Worm (Caenorhabditis elegans): Measurements from ENCODE around the gene C29E4.14.

Gene C29E4.14

ce11 chrIII:7900733-7901132, 19.2 kb upstream of the C29E4.14 start, which contains the start of gene best-24:
Gene best-24 (plus strand): TSS chrIII:7901033.
- TF ChIP-seq elt-1 (tag; optimal IDR thresholded peaks at IDR 0.05): no peak
- no peak for TF ChIP-seq zag-1 (tag; optimal IDR thresholded peaks at IDR 0.05)
- no peak for TF ChIP-seq alr-1 (tag; optimal IDR thresholded peaks at IDR 0.05)
- TF ChIP-seq nhr-25 (tag; optimal IDR thresholded peaks at IDR 0.05): no peak
- TF ChIP-seq nhr-23 (tag; optimal IDR thresholded peaks at IDR 0.05): no peak
- no peak for TF ChIP-seq nhr-12 (tag; optimal IDR thresholded peaks at IDR 0.05)
- TF ChIP-seq nhr-129 (tag; optimal IDR thresholded peaks at IDR 0.05): no peak
- TF ChIP-seq sma-3 (GFP tag; optimal IDR thresholded peaks at IDR 0.05): no peak
- no peak for TF ChIP-seq nhr-11 (tag; optimal IDR thresholded peaks at IDR 0.05)
- no peak for TF ChIP-seq nhr-21 (tag; optimal IDR thresholded peaks at IDR 0.05)
- no peak for TF ChIP-seq nhr-237 (tag; optimal IDR thresholded peaks at IDR 0.05)
- no peak for TF ChIP-seq mab-5 (tag; optimal IDR thresholded peaks at IDR 0.05)
- TF ChIP-seq egl-27 (tag; optimal IDR thresholded peaks at IDR 0.05): no peak
- TF ChIP-seq unc-39 (tag; optimal IDR thresholded peaks at IDR 0.05): no peak
- TF ChIP-seq nhr-77 (tag; optimal IDR thresholded peaks at IDR 0.05): no peak
- TF ChIP-seq ama-1 (optimal IDR thresholded peaks at IDR 0.05): no peak
- TF ChIP-seq ztf-4 (tag; optimal IDR thresholded peaks at IDR 0.05): no peak

DNA sequence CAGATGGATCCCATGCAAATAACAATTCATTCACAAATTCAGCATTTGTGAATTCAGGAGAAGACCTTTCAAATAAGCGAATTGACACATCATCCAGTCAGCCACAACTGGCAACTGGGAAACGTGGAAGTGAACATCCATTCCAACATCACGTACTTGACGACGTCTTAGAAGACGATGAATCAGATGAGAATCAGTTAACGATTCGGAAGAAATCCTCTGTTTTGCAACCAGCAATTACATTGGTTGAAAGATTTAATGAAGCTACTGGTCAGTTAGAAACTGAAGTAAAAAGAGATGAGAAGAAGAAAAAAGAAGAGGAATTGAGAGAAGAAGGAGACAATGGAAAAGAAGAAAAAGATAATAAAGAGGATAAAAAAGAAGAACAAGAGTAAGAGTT, 16.5 kb upstream of the C29E4.14 start:
- TF ChIP-seq elt-3 (tag; optimal IDR thresholded peaks at IDR 0.05) (no peak), ztf-11 (tag; optimal IDR thresholded peaks at IDR 0.05) (no peak), ZK546.5 (tag; optimal IDR thresholded peaks at IDR 0.05) (no peak), ztf-1 (GFP tag; conservative IDR thresholded peaks at IDR 0.05) (no peak), unc-62 (GFP tag; optimal IDR thresholded peaks at IDR 0.05) (no peak), nhr-10 (tag; optimal IDR thresholded peaks at IDR 0.05) (no peak), mbf-1 (tag; optimal IDR thresholded peaks at IDR 0.05) (no peak), ama-1 (optimal IDR thresholded peaks at IDR 0.05) (no peak), nhr-23 (tag; optimal IDR thresholded peaks at IDR 0.05) (no peak), nhr-237 (tag; optimal IDR thresholded peaks at IDR 0.05) (no peak)

- no peak for TF ChIP-seq nhr-11 (tag; optimal IDR thresholded peaks at IDR 0.05)
- TF ChIP-seq lsy-2 (tag; optimal IDR thresholded peaks at IDR 0.05): peak in 1 of 2 experiments; percentile 6
Measured at ce11 chrIII:7907515-7907914, 12.4 kb upstream of the C29E4.14 start, which contains the start of gene pcp-5. Gene pcp-5 (minus strand): TSS chrIII:7907615.

ce11 chrIII:7909263-7909662, 10.7 kb upstream of the C29E4.14 start, which contains the start of gene ZK688.1:
Gene ZK688.1 (plus strand): TSS chrIII:7909563.
- TF ChIP-seq alr-1 (tag; optimal IDR thresholded peaks at IDR 0.05): no peak
- no peak for TF ChIP-seq ceh-16 (tag; optimal IDR thresholded peaks at IDR 0.05)
- TF ChIP-seq skn-1 (tag; optimal IDR thresholded peaks at IDR 0.05): no peak
- TF ChIP-seq Y55F3AM.14 (GFP tag; optimal IDR thresholded peaks at IDR 0.05): no peak
- no peak for TF ChIP-seq nhr-10 (tag; optimal IDR thresholded peaks at IDR 0.05)
- TF ChIP-seq sem-4 (tag; optimal IDR thresholded peaks at IDR 0.05): no peak
- TF ChIP-seq aly-2 (tag; optimal IDR thresholded peaks at IDR 0.05): no peak
- no peak for TF ChIP-seq unc-62 (GFP tag; optimal IDR thresholded peaks at IDR 0.05)
- no peak for TF ChIP-seq ztf-4 (tag; optimal IDR thresholded peaks at IDR 0.05)
- TF ChIP-seq mbf-1 (tag; optimal IDR thresholded peaks at IDR 0.05): no peak
- no peak for TF ChIP-seq ZK546.5 (tag; optimal IDR thresholded peaks at IDR 0.05)
- TF ChIP-seq nhr-21 (tag; optimal IDR thresholded peaks at IDR 0.05): no peak
- TF ChIP-seq nhr-237 (tag; optimal IDR thresholded peaks at IDR 0.05): no peak
- no peak for TF ChIP-seq nhr-129 (tag; optimal IDR thresholded peaks at IDR 0.05)
- no peak for TF ChIP-seq unc-39 (tag; optimal IDR thresholded peaks at IDR 0.05)
- TF ChIP-seq lin-11 (tag; optimal IDR thresholded peaks at IDR 0.05): no peak
- TF ChIP-seq nhr-12 (tag; optimal IDR thresholded peaks at IDR 0.05): no peak
- TF ChIP-seq nhr-23 (tag; optimal IDR thresholded peaks at IDR 0.05): no peak
- no peak for TF ChIP-seq sma-9 (GFP tag; optimal IDR thresholded peaks at IDR 0.05)
- TF ChIP-seq sma-9 (tag; optimal IDR thresholded peaks at IDR 0.05): no peak
- TF ChIP-seq mdl-1 (tag; optimal IDR thresholded peaks at IDR 0.05): no peak

- TF ChIP-seq ceh-82 (tag; optimal IDR thresholded peaks at IDR 0.05) (no peak), R02D3.7 (tag; optimal IDR thresholded peaks at IDR 0.05) (no peak), nhr-25 (tag; optimal IDR thresholded peaks at IDR 0.05) (peak; percentile 56), nhr-77 (tag; optimal IDR thresholded peaks at IDR 0.05) (no peak), mdl-1 (tag; optimal IDR thresholded peaks at IDR 0.05) (no peak), ceh-16 (tag; optimal IDR thresholded peaks at IDR 0.05) (no peak), sma-3 (GFP tag; optimal IDR thresholded peaks at IDR 0.05) (no peak), sem-4 (tag; optimal IDR thresholded peaks at IDR 0.05) (no peak), C34F6.9 (tag; optimal IDR thresholded peaks at IDR 0.05) (peak; percentile 51), nhr-237 (tag; optimal IDR thresholded peaks at IDR 0.05) (no peak), crh-2 (tag; optimal IDR thresholded peaks at IDR 0.05) (peak; percentile 13), fos-1 (tag; optimal IDR thresholded peaks at IDR 0.05) (peak; percentile 4), lsy-2 (tag; optimal IDR thresholded peaks at IDR 0.05) (peak in 1 of 2 experiments; percentile 38), elt-1 (tag; optimal IDR thresholded peaks at IDR 0.05) (no peak), nhr-129 (tag; optimal IDR thresholded peaks at IDR 0.05) (peak; percentile 57)
Measured at ce11 chrIII:7911621-7912020, 8.3 kb upstream of the C29E4.14 start, which contains the start of gene ZK688.7. Gene ZK688.7 (minus strand): TSS chrIII:7911634.

Measured in whole organism, L2 larva.